Fruit fly (Drosophila melanogaster) whole organism, embryonic: Measurements from ENCODE around the gene RhoGAP19D.

Experiments used
- Asciz ChIP-seq: fragments of 200-800 bp; sonication (Bioruptor generic); optimal IDR thresholded peaks from 2 replicates; lab custom pipeline; 2017; ENCODE audit warnings: missing biosample characterization, mild to moderate bottlenecking, missing genetic modification characterization, missing genetic modification reagents
- CG10565 ChIP-seq: fragments of 200-800 bp; sonication (Bioruptor generic); optimal IDR thresholded peaks from 3 replicates; lab custom pipeline; 2016; ENCODE audit warnings: missing biosample characterization, mild to moderate bottlenecking, missing genetic modification characterization
- CG11247 ChIP-seq: fragments of 200-800 bp; sonication (Bioruptor generic); IDR thresholded peaks from 2 replicates; pipeline ENCODE4 v1.3.6; 2022; ENCODE audit warnings: missing biosample characterization, missing genetic modification characterization
- CG12744 ChIP-seq: fragments of 200-800 bp; sonication (Bioruptor generic); optimal IDR thresholded peaks from 2 replicates; lab custom pipeline; 2016; ENCODE audit warnings: missing biosample characterization, missing genetic modification characterization
- CG13775 ChIP-seq: fragments of 200-800 bp; sonication (Bioruptor generic); optimal IDR thresholded peaks from 3 replicates; lab custom pipeline; 2017; ENCODE audit warnings: missing biosample characterization, mild to moderate bottlenecking, missing genetic modification characterization
- CG1647 ChIP-seq: fragments of 200-800 bp; sonication (Bioruptor generic); optimal IDR thresholded peaks from 3 replicates; lab custom pipeline; 2016; ENCODE audit warnings: missing biosample characterization, missing genetic modification characterization
- CG16863 ChIP-seq: fragments of 200-800 bp; sonication (Bioruptor generic); optimal IDR thresholded peaks from 3 replicates; lab custom pipeline; 2016; ENCODE audit warnings: missing biosample characterization, missing genetic modification characterization
- CG2889 ChIP-seq: fragments of 200-800 bp; sonication (Bioruptor generic); IDR thresholded peaks from 3 replicates; pipeline ENCODE4 v1.3.6; 2022; ENCODE audit warnings: missing biosample characterization, missing genetic modification characterization
- CG3163 ChIP-seq: fragments of 200-800 bp; sonication (Bioruptor generic); optimal IDR thresholded peaks from 3 replicates; lab custom pipeline; 2016; ENCODE audit warnings: missing biosample characterization, missing genetic modification characterization
- CG34376 ChIP-seq: fragments of 200-800 bp; sonication (Bioruptor generic); optimal IDR thresholded peaks from 2 replicates; lab custom pipeline; 2018; ENCODE audit warnings: missing biosample characterization, mild to moderate bottlenecking, missing genetic modification characterization
- CG4282 ChIP-seq: fragments of 200-800 bp; sonication (Bioruptor generic); optimal IDR thresholded peaks from 2 replicates; lab custom pipeline; 2016; ENCODE audit warnings: missing biosample characterization, missing genetic modification characterization
- CG4404 ChIP-seq: fragments of 200-800 bp; sonication (Bioruptor generic); IDR thresholded peaks from 2 replicates; pipeline ENCODE4 v1.3.6; 2022; ENCODE audit warnings: missing biosample characterization, missing genetic modification characterization
- CG4424 ChIP-seq: fragments of 200-800 bp; sonication (Bioruptor generic); optimal IDR thresholded peaks from 3 replicates; lab custom pipeline; 2016; ENCODE audit warnings: missing biosample characterization, missing genetic modification characterization
- CG7372 ChIP-seq: fragments of 200-800 bp; sonication (Bioruptor generic); IDR thresholded peaks from 2 replicates; pipeline ENCODE4 v1.3.6; 2022; ENCODE audit warnings: missing biosample characterization, missing genetic modification characterization
- CG7786 ChIP-seq: fragments of 200-800 bp; sonication (Bioruptor generic); optimal IDR thresholded peaks from 2 replicates; lab custom pipeline; 2016; ENCODE audit warnings: missing biosample characterization, missing genetic modification characterization
- CG9609 ChIP-seq: fragments of 200-800 bp; sonication (Bioruptor generic); optimal IDR thresholded peaks from 3 replicates; lab custom pipeline; 2016; ENCODE audit warnings: missing biosample characterization, missing genetic modification characterization
- CG9932 ChIP-seq: fragments of 200-800 bp; sonication (Bioruptor generic); IDR thresholded peaks from 2 replicates; pipeline ENCODE4 v1.3.6; 2022; ENCODE audit warnings: missing biosample characterization, missing genetic modification characterization
- CHES-1-like ChIP-seq: fragments of 200-800 bp; sonication (Bioruptor generic); optimal IDR thresholded peaks from 2 replicates; lab custom pipeline; 2016; ENCODE audit warnings: missing biosample characterization, missing genetic modification characterization
- Dfd ChIP-seq, 2 experiments: fragments of >200 bp; optimal IDR thresholded peaks; 2 replicates each; lab custom pipeline; 2017; ENCODE audit warnings: missing biosample characterization in 2 of 2, missing genetic modification characterization in 2 of 2
- Elba2 ChIP-seq: fragments of 200-800 bp; sonication (Bioruptor generic); optimal IDR thresholded peaks from 3 replicates; lab custom pipeline; 2016; ENCODE audit warnings: missing biosample characterization, missing genetic modification characterization
- Fer2 ChIP-seq: fragments of 200-800 bp; sonication (Bioruptor generic); optimal IDR thresholded peaks from 2 replicates; lab custom pipeline; 2018; ENCODE audit warnings: missing biosample characterization, mild to moderate bottlenecking, missing genetic modification characterization, moderate library complexity
- Fer3 ChIP-seq: fragments of 200-800 bp; sonication (Bioruptor generic); optimal IDR thresholded peaks from 2 replicates; lab custom pipeline; 2018; ENCODE audit warnings: missing biosample characterization, mild to moderate bottlenecking, missing genetic modification characterization, moderate library complexity
- HHEX ChIP-seq: fragments of 200-800 bp; sonication (Bioruptor generic); optimal IDR thresholded peaks from 3 replicates; lab custom pipeline; 2017; ENCODE audit warnings: missing biosample characterization, mild to moderate bottlenecking, missing genetic modification characterization, missing genetic modification reagents
- HmgD ChIP-seq: fragments of 200-800 bp; sonication (Bioruptor generic); optimal IDR thresholded peaks from 3 replicates; lab custom pipeline; 2016; ENCODE audit warnings: missing biosample characterization, missing genetic modification characterization
- Meics ChIP-seq: fragments of 200-800 bp; sonication (Bioruptor generic); optimal IDR thresholded peaks from 2 replicates; lab custom pipeline; 2017; ENCODE audit warnings: missing biosample characterization, mild to moderate bottlenecking, missing genetic modification characterization
- Poxn ChIP-seq: fragments of 200-800 bp; sonication (Bioruptor generic); IDR thresholded peaks from 2 replicates; pipeline ENCODE4 v1.3.6; 2022; ENCODE audit warnings: missing biosample characterization, missing genetic modification characterization
- Rx ChIP-seq: fragments of 200-800 bp; sonication (Bioruptor generic); IDR thresholded peaks from 2 replicates; pipeline ENCODE4 v1.3.6; 2022; ENCODE audit warnings: missing biosample characterization, missing genetic modification characterization
- Ssrp ChIP-seq: fragments of 200-800 bp; sonication (Bioruptor generic); optimal IDR thresholded peaks from 2 replicates; lab custom pipeline; 2018; ENCODE audit warnings: missing biosample characterization, mild to moderate bottlenecking, missing genetic modification characterization, moderate library complexity
- ac ChIP-seq: fragments of 200-800 bp; sonication (Bioruptor generic); optimal IDR thresholded peaks from 3 replicates; lab custom pipeline; 2017; ENCODE audit warnings: missing biosample characterization, mild to moderate bottlenecking, missing genetic modification characterization
- ara ChIP-seq: fragments of 200-800 bp; sonication (Bioruptor generic); IDR thresholded peaks from 2 replicates; pipeline ENCODE4 v1.3.6; 2022; ENCODE audit warnings: missing biosample characterization, missing genetic modification characterization
- ase ChIP-seq: fragments of 200-800 bp; sonication (Bioruptor generic); IDR thresholded peaks from 3 replicates; pipeline ENCODE4 v1.3.6; 2022; ENCODE audit warnings: missing biosample characterization, missing genetic modification characterization
- cato ChIP-seq: fragments of 200-800 bp; sonication (Bioruptor generic); optimal IDR thresholded peaks from 2 replicates; lab custom pipeline; 2016; ENCODE audit warnings: missing biosample characterization, missing genetic modification characterization, borderline replicate concordance
- cwo ChIP-seq: fragments of 200-800 bp; sonication (Bioruptor generic); optimal IDR thresholded peaks from 3 replicates; lab custom pipeline; 2017; ENCODE audit warnings: missing biosample characterization, missing genetic modification characterization, mild to moderate bottlenecking, moderate library complexity, missing genetic modification reagents
- dan ChIP-seq: fragments of 200-800 bp; sonication (Bioruptor generic); IDR thresholded peaks from 2 replicates; pipeline ENCODE4 v1.3.6; 2022; ENCODE audit warnings: missing biosample characterization, missing genetic modification characterization
- dati ChIP-seq: fragments of 200-800 bp; sonication (Bioruptor generic); IDR thresholded peaks from 2 replicates; pipeline ENCODE4 v1.3.6; 2022; ENCODE audit warnings: missing biosample characterization, missing genetic modification characterization
- dm ChIP-seq: fragments of 200-800 bp; sonication (Bioruptor generic); optimal IDR thresholded peaks from 3 replicates; lab custom pipeline; 2016; ENCODE audit warnings: missing biosample characterization, missing genetic modification characterization
- emc ChIP-seq: fragments of 200-800 bp; sonication (Bioruptor generic); optimal IDR thresholded peaks from 2 replicates; lab custom pipeline; 2016; ENCODE audit warnings: missing biosample characterization, missing genetic modification characterization
- gem ChIP-seq: fragments of 200-800 bp; sonication (Bioruptor generic); optimal IDR thresholded peaks from 2 replicates; lab custom pipeline; 2019; ENCODE audit warnings: missing biosample characterization, mild to moderate bottlenecking, missing genetic modification characterization, moderate library complexity
- gsb-n ChIP-seq: fragments of 200-800 bp; sonication (Bioruptor generic); optimal IDR thresholded peaks from 3 replicates; lab custom pipeline; 2018; ENCODE audit warnings: missing biosample characterization, mild to moderate bottlenecking, missing genetic modification characterization
- lola ChIP-seq, 3 experiments: fragments of >200 bp in 2 of 3; fragments of 200-800 bp in 1 of 3; sonication (Bioruptor generic) in 1 of 3; optimal IDR thresholded peaks; 2 replicates each; lab custom pipeline; 2017 to 2019; ENCODE audit warnings: missing biosample characterization in 3 of 3, missing genetic modification characterization in 3 of 3, mild to moderate bottlenecking in 1 of 3, moderate library complexity in 1 of 3
- lov ChIP-seq, 2 experiments: fragments of 200-800 bp in 1 of 2; fragments of >200 bp in 1 of 2; sonication (Bioruptor generic) in 1 of 2; IDR thresholded peaks in 1 of 2; optimal IDR thresholded peaks in 1 of 2; 2 replicates in 1 of 2; 3 replicates in 1 of 2; pipeline versions ENCODE4 v1.3.6 to Lab custom; 2017 to 2022; ENCODE audit warnings: missing biosample characterization in 1 of 2, missing genetic modification characterization in 1 of 2
- luna ChIP-seq: fragments of 200-800 bp; sonication (Bioruptor generic); optimal IDR thresholded peaks from 2 replicates; lab custom pipeline; 2016; ENCODE audit warnings: missing biosample characterization, missing genetic modification characterization
- nmo ChIP-seq: fragments of 200-800 bp; sonication (Bioruptor generic); optimal IDR thresholded peaks from 2 replicates; lab custom pipeline; 2018; ENCODE audit warnings: missing biosample characterization, mild to moderate bottlenecking, missing genetic modification characterization, moderate library complexity
- org-1 ChIP-seq: fragments of 200-800 bp; sonication (Bioruptor generic); optimal IDR thresholded peaks from 2 replicates; lab custom pipeline; 2017; ENCODE audit warnings: missing biosample characterization, missing genetic modification characterization
- pnt ChIP-seq: fragments of 200-800 bp; sonication (Bioruptor generic); optimal IDR thresholded peaks from 3 replicates; lab custom pipeline; 2016; ENCODE audit warnings: missing biosample characterization, missing genetic modification characterization
- prd ChIP-seq, 3 experiments: fragments of >200 bp in 2 of 3; fragments of 200-800 bp in 1 of 3; sonication (Bioruptor generic) in 1 of 3; optimal IDR thresholded peaks in 2 of 3; IDR thresholded peaks in 1 of 3; 2 replicates in 2 of 3; 3 replicates in 1 of 3; pipeline versions ENCODE4 v1.3.6 to Lab custom; 2017 to 2022; ENCODE audit warnings: missing biosample characterization in 1 of 3, missing genetic modification characterization in 1 of 3
- scrt ChIP-seq: fragments of 200-800 bp; sonication (Bioruptor generic); optimal IDR thresholded peaks from 2 replicates; lab custom pipeline; 2018; ENCODE audit warnings: missing biosample characterization, mild to moderate bottlenecking, missing genetic modification characterization, moderate library complexity
- slbo ChIP-seq: fragments of 200-800 bp; sonication (Bioruptor generic); IDR thresholded peaks from 2 replicates; pipeline ENCODE4 v1.3.6; 2022; ENCODE audit warnings: missing biosample characterization, missing genetic modification characterization
- sr ChIP-seq: fragments of 200-800 bp; sonication (Bioruptor generic); IDR thresholded peaks from 3 replicates; pipeline ENCODE4 v1.3.6; 2022; ENCODE audit warnings: missing biosample characterization, missing genetic modification characterization
- trem ChIP-seq: fragments of 200-800 bp; optimal IDR thresholded peaks from 3 replicates; lab custom pipeline; 2019; ENCODE audit warnings: missing biosample characterization, mild to moderate bottlenecking, missing genetic modification characterization, moderate library complexity

Gene RhoGAP19D

dm6 chrX:20480382-20480781 lies 30.1 kb downstream of the RhoGAP19D start (continued):
- TF ChIP-seq luna (GFP tag; lab: Kevin White, UChicago) (peak; percentile 46), CG9932 (GFP tag; lab: Robert Waterston, UW) (peak; percentile 61), dan (no peak), CG7786 (GFP tag; lab: Kevin White, UChicago) (peak; percentile 79), Fer3 (tag; lab: Kevin White, UChicago) (peak; percentile 69), CG1647 (GFP tag; lab: Kevin White, UChicago) (peak; percentile 64), lov (optimal IDR thresholded peaks at IDR 0.05; lab: Kevin White, UChicago) (no peak), lov (GFP tag; IDR thresholded peaks at IDR 0.05; lab: Robert Waterston, UW) (0 out of 3 replicates have a peak, but pooled peaks have one; percentile 10), nmo (peak; percentile 63), CG4404 (GFP tag; lab: Robert Waterston, UW) (0 out of 2 replicates have a peak, but pooled peaks have one; percentile 24), lola (GFP tag; optimal IDR thresholded peaks at IDR 0.05; lab: Kevin White, UChicago) (peak in 1 of 3 experiments; percentile 52), dm (GFP tag; lab: Kevin White, UChicago) (peak; percentile 33), trem (tag; lab: Kevin White, UChicago) (peak; percentile 34), gsb-n (tag; lab: Kevin White, UChicago) (no peak), Asciz (GFP tag; lab: Kevin White, UChicago) (peak; percentile 36), CG9609 (GFP tag; lab: Kevin White, UChicago) (peak; percentile 79), HHEX (GFP tag; lab: Kevin White, UChicago) (peak; percentile 55), ara (GFP tag; lab: Robert Waterston, UW) (no peak), ac (GFP tag; lab: Kevin White, UChicago) (peak; percentile 13), Fer2 (no peak), CG2889 (GFP tag; lab: Robert Waterston, UW) (no peak), Rx (GFP tag; lab: Robert Waterston, UW) (0 out of 2 replicates have a peak, but pooled peaks have one; percentile 24), CG16863 (GFP tag; lab: Kevin White, UChicago) (peak; percentile 70), CG11247 (GFP tag; lab: Robert Waterston, UW) (0 out of 2 replicates have a peak, but pooled peaks have one; percentile 12), prd (optimal IDR thresholded peaks at IDR 0.05; lab: Kevin White, UChicago) (no peak), prd (GFP tag; IDR thresholded peaks at IDR 0.05; lab: Robert Waterston, UW) (peak; percentile 66), CG10565 (GFP tag; lab: Kevin White, UChicago) (peak; percentile 35), cato (no peak), CG7372 (no peak), CG13775 (GFP tag; lab: Kevin White, UChicago) (peak; percentile 37), Elba2 (GFP tag; lab: Kevin White, UChicago) (peak; percentile 30), Ssrp (tag; lab: Kevin White, UChicago) (peak; percentile 66), cwo (GFP tag; lab: Kevin White, UChicago) (peak; percentile 62), pnt (GFP tag; lab: Kevin White, UChicago) (no peak), emc (GFP tag; lab: Kevin White, UChicago) (peak; percentile 46), CG4424 (GFP tag; lab: Kevin White, UChicago) (peak; percentile 73), gem (tag; lab: Kevin White, UChicago) (peak; percentile 85), org-1 (GFP tag; lab: Kevin White, UChicago) (peak; percentile 70), CG34376 (GFP tag; lab: Kevin White, UChicago) (no peak), CG3163 (peak; percentile 21), scrt (GFP tag; lab: Kevin White, UChicago) (no peak), Meics (peak; percentile 68), CHES-1-like (GFP tag; lab: Kevin White, UChicago) (peak; percentile 68), slbo (GFP tag; lab: Robert Waterston, UW) (peak; percentile 79), HmgD (GFP tag; lab: Kevin White, UChicago) (peak; percentile 49), Dfd (GFP tag; optimal IDR thresholded peaks at IDR 0.05; lab: Kevin White, UChicago) (no peak), Poxn (GFP tag; lab: Robert Waterston, UW) (no peak), ase (GFP tag; lab: Robert Waterston, UW) (no peak), CG12744 (GFP tag; lab: Kevin White, UChicago) (peak; percentile 56), CG4282 (GFP tag; lab: Kevin White, UChicago) (peak; percentile 11), dati (GFP tag; lab: Robert Waterston, UW) (no peak), sr (GFP tag; lab: Robert Waterston, UW) (no peak)
